Worm (Caenorhabditis elegans) whole organism, late embryonic: ENCODE data around the gene K03B8.6.

Experiments used
- C38D4.7 ChIP-seq: fragments of 200-800 bp; sonication (Bioruptor generic); optimal IDR thresholded peaks from 2 replicates; lab custom pipeline; 2018; ENCODE audit warnings: mild to moderate bottlenecking, missing genetic modification characterization, moderate library complexity, missing compliant biosample characterization
- ceh-31 ChIP-seq: sonication (generic microtip); optimal IDR thresholded peaks from 2 replicates; lab custom pipeline; 2016; ENCODE audit warnings: missing genetic modification characterization, missing compliant biosample characterization
- dmd-4 ChIP-seq: sonication (generic microtip); optimal IDR thresholded peaks from 2 replicates; lab custom pipeline; 2016; ENCODE audit warnings: borderline replicate concordance, missing genetic modification characterization, missing compliant biosample characterization
- dve-1 ChIP-seq: sonication (generic microtip); optimal IDR thresholded peaks from 2 replicates; lab custom pipeline; 2017; ENCODE audit warnings: antibody characterized with exemption, mild to moderate bottlenecking, missing genetic modification characterization, missing compliant biosample characterization
- elt-2 ChIP-seq: sonication (generic microtip); optimal IDR thresholded peaks from 2 replicates; lab custom pipeline; 2016; ENCODE audit warnings: missing genetic modification reagents, missing genetic modification characterization, missing compliant biosample characterization
- pqm-1 ChIP-seq: sonication (generic microtip); optimal IDR thresholded peaks from 2 replicates; lab custom pipeline; 2016; ENCODE audit warnings: missing genetic modification characterization, missing compliant biosample characterization
- rnt-1 ChIP-seq: sonication (generic microtip); optimal IDR thresholded peaks from 2 replicates; lab custom pipeline; 2016; ENCODE audit warnings: missing genetic modification characterization, missing compliant biosample characterization
- unc-55 ChIP-seq: sonication (generic microtip); optimal IDR thresholded peaks from 2 replicates; lab custom pipeline; 2017; ENCODE audit warnings: missing biosample characterization, missing genetic modification reagents, missing genetic modification characterization
- ztf-16 ChIP-seq: sonication (generic microtip); optimal IDR thresholded peaks from 2 replicates; lab custom pipeline; 2017; ENCODE audit warnings: missing genetic modification characterization, missing compliant biosample characterization

DNA sequence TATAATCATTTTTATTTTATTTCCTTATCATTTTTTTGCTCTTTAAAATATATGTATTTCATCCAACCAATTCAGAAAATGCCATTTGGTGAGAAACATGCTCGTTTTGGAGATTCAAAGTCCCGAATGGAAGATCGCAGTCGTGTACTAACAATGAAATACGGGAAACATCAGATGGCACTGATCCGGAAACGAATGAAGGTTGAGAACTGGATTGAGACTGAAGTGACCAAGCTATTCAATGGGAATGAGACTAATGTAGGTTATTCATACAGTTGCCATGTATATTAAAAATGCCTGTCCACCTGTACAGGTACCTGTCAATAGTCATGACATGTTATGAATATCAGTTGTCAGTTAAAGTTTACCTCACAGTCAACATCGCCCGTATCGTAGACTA, 24.4 kb upstream of the K03B8.6 start, which contains the start of gene F55C10.5:
- TF ChIP-seq pqm-1 (tag; lab: Kevin White, UChicago) (no peak), dve-1 (tag; lab: Kevin White, UChicago) (no peak), unc-55 (GFP tag; lab: Kevin White, UChicago) (no peak), ztf-16 (tag; lab: Kevin White, UChicago) (no peak), rnt-1 (no peak), C38D4.7 (GFP tag; lab: Kevin White, UChicago) (no peak), ceh-31 (tag; lab: Kevin White, UChicago) (no peak), dmd-4 (tag; lab: Kevin White, UChicago) (no peak), elt-2 (no peak)
